Worm (Caenorhabditis elegans): ENCODE data around the gene mogs-1.

mogs-1 gene

ce11 chrIV:11036222-11036621 is 14.5 kb upstream of the mogs-1 start, which contains the start of gene fkb-1 (continued):
- peak; percentile 44 for TF ChIP-seq lin-11 (tag; optimal IDR thresholded peaks at IDR 0.05)
- peak; percentile 32 for TF ChIP-seq sma-3 (GFP tag; optimal IDR thresholded peaks at IDR 0.05)
- TF ChIP-seq ama-1 (optimal IDR thresholded peaks at IDR 0.05) = no peak

DNA sequence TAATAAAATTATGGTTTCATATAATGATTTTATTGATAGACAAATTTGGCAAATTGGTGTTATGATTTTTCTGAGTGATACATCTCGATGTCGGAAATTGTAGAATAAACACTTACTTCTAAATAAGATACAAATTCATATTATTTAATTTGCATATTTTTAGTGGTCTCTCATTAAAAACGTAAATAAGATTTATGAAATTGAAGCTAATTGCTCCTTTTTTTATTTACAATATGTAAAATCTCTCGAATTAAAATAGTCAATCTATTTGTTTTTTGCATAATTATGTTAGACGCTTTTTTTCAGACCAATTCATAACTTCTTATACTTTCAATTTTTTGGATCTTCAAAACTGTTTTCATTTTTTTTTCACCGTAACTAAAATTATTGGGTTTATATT is 10.6 kb upstream of the mogs-1 start, which contains the start of gene hrg-6:
TSS of gene hrg-6 (plus strand) at position 301 of the 400 bp plus-strand sequence.
- TF ChIP-seq unc-62 (GFP tag; optimal IDR thresholded peaks at IDR 0.05) (no peak), unc-39 (tag; optimal IDR thresholded peaks at IDR 0.05) (no peak), lin-13 (GFP tag; optimal IDR thresholded peaks at IDR 0.05) (no peak), nhr-77 (tag; optimal IDR thresholded peaks at IDR 0.05) (no peak), ztf-11 (tag; optimal IDR thresholded peaks at IDR 0.05) (no peak), C34F6.9 (tag; optimal IDR thresholded peaks at IDR 0.05) (no peak), fos-1 (tag; optimal IDR thresholded peaks at IDR 0.05) (no peak), peb-1 (tag; optimal IDR thresholded peaks at IDR 0.05) (no peak), snpc-4 (tag; optimal IDR thresholded peaks at IDR 0.05) (no peak), sma-3 (GFP tag; optimal IDR thresholded peaks at IDR 0.05) (no peak), skn-1 (tag; optimal IDR thresholded peaks at IDR 0.05) (no peak), blmp-1 (tag; optimal IDR thresholded peaks at IDR 0.05; ENCODE audit: insufficient read depth) (no peak), R02D3.7 (tag; optimal IDR thresholded peaks at IDR 0.05) (no peak)

DNA sequence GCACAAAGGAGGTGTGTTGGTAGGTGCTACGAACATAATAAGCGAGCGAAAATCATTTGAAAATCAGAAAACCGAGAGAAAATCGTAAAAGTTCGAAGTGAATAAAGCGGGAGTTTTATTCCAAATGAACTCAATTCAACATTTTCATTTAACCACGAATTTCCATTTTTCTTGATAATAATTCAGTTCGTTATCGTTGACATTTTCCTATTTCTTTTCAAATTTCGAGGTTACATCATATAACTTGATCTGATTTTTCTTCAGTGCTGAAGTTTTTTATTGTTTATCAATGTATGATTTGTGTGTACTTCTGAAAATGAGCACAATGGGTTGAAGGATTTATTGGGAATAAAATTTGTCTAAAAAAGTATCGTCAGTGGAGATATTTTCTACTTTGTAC is 9.9 kb upstream of the mogs-1 start:
- peak; percentile 20 for TF ChIP-seq gmeb-1 (tag; optimal IDR thresholded peaks at IDR 0.05)
- TF ChIP-seq nhr-129 (tag; optimal IDR thresholded peaks at IDR 0.05) = peak; percentile 57
- no peak for TF ChIP-seq nhr-23 (tag; optimal IDR thresholded peaks at IDR 0.05)
- TF ChIP-seq crh-2 (tag; optimal IDR thresholded peaks at IDR 0.05) = peak; percentile 50
- TF ChIP-seq elt-3 (tag; optimal IDR thresholded peaks at IDR 0.05) = no peak
- TF ChIP-seq lsy-2 (tag; optimal IDR thresholded peaks at IDR 0.05) = no peak
- TF ChIP-seq fos-1 (tag; optimal IDR thresholded peaks at IDR 0.05) = peak; percentile 83

DNA sequence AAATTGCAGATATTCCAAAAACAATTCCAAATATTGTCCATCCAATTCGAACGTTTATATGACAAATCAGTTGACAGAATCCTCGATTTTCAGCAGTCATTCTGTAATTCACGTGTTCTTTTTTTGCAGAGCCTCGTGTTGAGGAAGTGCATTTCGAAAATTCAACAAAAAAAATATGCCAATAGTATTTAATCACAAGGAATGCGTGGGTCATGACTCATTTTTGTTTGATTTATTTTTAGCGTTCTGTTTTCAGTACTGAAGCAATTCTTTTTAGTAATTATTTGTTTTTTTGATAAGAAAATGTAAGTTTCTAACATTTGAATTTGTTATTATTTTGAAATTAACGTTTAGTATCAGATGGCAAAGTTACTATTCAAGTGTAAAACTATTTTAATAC is 9.2 kb upstream of the mogs-1 start, which contains the start of gene hrg-4:
TSS of gene hrg-4 (minus strand) at position 101 of the 400 bp plus-strand sequence.
- TF ChIP-seq alr-1 (tag; optimal IDR thresholded peaks at IDR 0.05) (no peak), crh-2 (tag; optimal IDR thresholded peaks at IDR 0.05) (no peak), F13H6.1 (tag; optimal IDR thresholded peaks at IDR 0.05) (no peak), nhr-21 (tag; optimal IDR thresholded peaks at IDR 0.05) (no peak), ztf-1 (GFP tag; conservative IDR thresholded peaks at IDR 0.05) (no peak), nhr-77 (tag; optimal IDR thresholded peaks at IDR 0.05) (no peak), blmp-1 (tag; optimal IDR thresholded peaks at IDR 0.05; ENCODE audit: insufficient read depth) (no peak), mdl-1 (tag; optimal IDR thresholded peaks at IDR 0.05) (no peak), ama-1 (optimal IDR thresholded peaks at IDR 0.05) (no peak)

- TF ChIP-seq ztf-4 (tag; optimal IDR thresholded peaks at IDR 0.05) (no peak), lin-11 (tag; optimal IDR thresholded peaks at IDR 0.05) (no peak), nhr-23 (tag; optimal IDR thresholded peaks at IDR 0.05) (no peak), mdl-1 (tag; optimal IDR thresholded peaks at IDR 0.05) (no peak), Y55F3AM.14 (GFP tag; optimal IDR thresholded peaks at IDR 0.05) (no peak), lin-13 (GFP tag; optimal IDR thresholded peaks at IDR 0.05) (no peak), nhr-12 (tag; optimal IDR thresholded peaks at IDR 0.05) (no peak), ZK546.5 (tag; optimal IDR thresholded peaks at IDR 0.05) (no peak), nhr-21 (tag; optimal IDR thresholded peaks at IDR 0.05) (no peak)
These were observed 8.4 kb upstream of the mogs-1 start for ce11 chrIV:11030117-11030516.

- TF ChIP-seq lin-13 (GFP tag; optimal IDR thresholded peaks at IDR 0.05) = no peak
- peak; percentile 66 for TF ChIP-seq sma-9 (GFP tag; optimal IDR thresholded peaks at IDR 0.05)
- TF ChIP-seq sma-9 (tag; optimal IDR thresholded peaks at IDR 0.05) = no peak
- TF ChIP-seq crh-2 (tag; optimal IDR thresholded peaks at IDR 0.05) = peak; percentile 19
These were observed 7.7 kb upstream of the mogs-1 start, which contains the start of gene hrg-5 for ce11 chrIV:11029412-11029811. Gene hrg-5, minus strand, starts transcription at chrIV:11029428.
